Worm (Caenorhabditis elegans): ENCODE data around the gene rcan-1.

rcan-1 gene

ce11 chrIII:5678935-5679334 is 5.0 kb downstream of the rcan-1 start, which contains the start of the genes ska-3 and rps-12 (continued):
- TF ChIP-seq mep-1 (tag; optimal IDR thresholded peaks at IDR 0.05), result peak; percentile 100
- peak; percentile 91 for TF ChIP-seq elt-2 (tag; optimal IDR thresholded peaks at IDR 0.05)
- TF ChIP-seq snu-23 (GFP tag; optimal IDR thresholded peaks at IDR 0.05), result peak; percentile 99
- TF ChIP-seq nhr-28 (tag; optimal IDR thresholded peaks at IDR 0.05), result peak; percentile 19
- TF ChIP-seq zag-1 (tag; optimal IDR thresholded peaks at IDR 0.05), result peak; percentile 90
- peak; percentile 93 for TF ChIP-seq snpc-4 (tag; optimal IDR thresholded peaks at IDR 0.05)
- TF ChIP-seq aly-2 (tag; optimal IDR thresholded peaks at IDR 0.05), result peak; percentile 98
- TF ChIP-seq C04F5.9 (tag; optimal IDR thresholded peaks at IDR 0.05), result peak; percentile 96
- TF ChIP-seq nhr-85 (tag), result peak; percentile 99
- TF ChIP-seq xbp-1 (tag; optimal IDR thresholded peaks at IDR 0.05), result peak; percentile 99
- TF ChIP-seq Y116A8C.19 (tag; optimal IDR thresholded peaks at IDR 0.05; ENCODE audit: borderline replicate concordance), result peak; percentile 14
- peak; percentile 96 for TF ChIP-seq hpl-2 (GFP tag; optimal IDR thresholded peaks at IDR 0.05)
- no peak for TF ChIP-seq tlp-1 (tag; optimal IDR thresholded peaks at IDR 0.05)
- no peak for TF ChIP-seq ces-1 (GFP tag; optimal IDR thresholded peaks at IDR 0.05)
- TF ChIP-seq nhr-47 (tag; optimal IDR thresholded peaks at IDR 0.05), result peak; percentile 99
- peak; percentile 82 for TF ChIP-seq nhr-76 (tag; optimal IDR thresholded peaks at IDR 0.05)
- no peak for TF ChIP-seq pqm-1 (tag; optimal IDR thresholded peaks at IDR 0.05)
- peak; percentile 93 for TF ChIP-seq sup-37 (GFP tag; optimal IDR thresholded peaks at IDR 0.05)
- TF ChIP-seq fkh-10 (GFP tag; optimal IDR thresholded peaks at IDR 0.05), result peak; percentile 99
- TF ChIP-seq unc-62 (GFP tag; optimal IDR thresholded peaks at IDR 0.05), result peak; percentile 79
- peak; percentile 33 for TF ChIP-seq unc-30 (tag; optimal IDR thresholded peaks at IDR 0.05)
- peak; percentile 94 for TF ChIP-seq zip-4 (GFP tag; optimal IDR thresholded peaks at IDR 0.05)
- peak; percentile 98 for TF ChIP-seq nhr-237 (tag; optimal IDR thresholded peaks at IDR 0.05)
- peak; percentile 94 for TF ChIP-seq pax-3 (tag; optimal IDR thresholded peaks at IDR 0.05)
- peak; percentile 98 for TF ChIP-seq lin-14 (GFP tag; optimal IDR thresholded peaks at IDR 0.05)
- TF ChIP-seq isw-1 (GFP tag; IDR thresholded peaks at IDR 0.05), result peak; percentile 99
- TF ChIP-seq aha-1 (tag; optimal IDR thresholded peaks at IDR 0.05), result peak; percentile 91
- TF ChIP-seq lin-13 (GFP tag; optimal IDR thresholded peaks at IDR 0.05), result peak; percentile 99
- TF ChIP-seq C34B4.2 (tag; optimal IDR thresholded peaks at IDR 0.05), result peak; percentile 88
- TF ChIP-seq ceh-8 (GFP tag; optimal IDR thresholded peaks at IDR 0.05), result peak; percentile 97
- peak; percentile 96 for TF ChIP-seq egl-13 (tag; optimal IDR thresholded peaks at IDR 0.05)
- TF ChIP-seq mab-9 (GFP tag; IDR thresholded peaks at IDR 0.05), result peak; percentile 94
- TF ChIP-seq blmp-1 (tag; optimal IDR thresholded peaks at IDR 0.05), result peak; percentile 92
- TF ChIP-seq nhr-12 (tag; optimal IDR thresholded peaks at IDR 0.05), result peak; percentile 58
- TF ChIP-seq fos-1 (tag; optimal IDR thresholded peaks at IDR 0.05), result peak; percentile 98
- no peak for TF ChIP-seq hlh-4 (tag; optimal IDR thresholded peaks at IDR 0.05)
- peak; percentile 93 for TF ChIP-seq ama-1 (optimal IDR thresholded peaks at IDR 0.05)
- TF ChIP-seq egl-27 (tag; optimal IDR thresholded peaks at IDR 0.05), result peak; percentile 90 to 92
- TF ChIP-seq lin-35 (GFP tag; optimal IDR thresholded peaks at IDR 0.05), result peak; percentile 98 to 100
- peak; percentile 99 for TF ChIP-seq tbx-2 (tag; optimal IDR thresholded peaks at IDR 0.05)
- peak; percentile 92 for TF ChIP-seq fkh-4 (tag; optimal IDR thresholded peaks at IDR 0.05; ENCODE audit: borderline replicate concordance)
- peak; percentile 54 to 99 for TF ChIP-seq mdl-1 (tag; optimal IDR thresholded peaks at IDR 0.05)
- peak; percentile 99 for TF ChIP-seq nhr-19 (GFP tag; conservative IDR thresholded peaks at IDR 0.05)
- peak; percentile 99 to 100 (median 100) for TF ChIP-seq ceh-82 (tag; optimal IDR thresholded peaks at IDR 0.05)
- TF ChIP-seq sox-4 (tag; optimal IDR thresholded peaks at IDR 0.05), result peak; percentile 89
- peak; percentile 98 to 99 for TF ChIP-seq efl-1 (optimal IDR thresholded peaks at IDR 0.05)
- TF ChIP-seq efl-1 (GFP tag; optimal IDR thresholded peaks at IDR 0.05 in 1 of 2), result peak; percentile 95 to 100
- peak; percentile 87 for TF ChIP-seq pag-3 (tag; optimal IDR thresholded peaks at IDR 0.05; ENCODE audit: borderline replicate concordance, insufficient read depth)
- peak; percentile 95 for TF ChIP-seq ceh-88 (GFP tag; IDR thresholded peaks at IDR 0.05)
- no peak for TF ChIP-seq sptf-1 (tag; optimal IDR thresholded peaks at IDR 0.05)
- peak; percentile 86 for TF ChIP-seq unc-98 (GFP tag; IDR thresholded peaks at IDR 0.05)
- TF ChIP-seq nhr-71 (tag; optimal IDR thresholded peaks at IDR 0.05), result peak; percentile 99
- TF ChIP-seq grh-1 (GFP tag; IDR thresholded peaks at IDR 0.05), result peak; percentile 97
- peak; percentile 29 to 93 for TF ChIP-seq ztf-11 (tag; optimal IDR thresholded peaks at IDR 0.05)

Data from whole organism, L1 larva.